Worm (Caenorhabditis elegans) whole organism, L3 larva: ENCODE results near the gene anmt-1.

Experiments
- R02D3.7 ChIP-seq: fragments of 150-350 bp; optimal IDR thresholded peaks from 2 replicates; lab custom pipeline; 2014; ENCODE audit warnings: missing biosample characterization, missing genetic modification characterization
- ZK546.5 ChIP-seq: sonication (generic microtip); optimal IDR thresholded peaks from 2 replicates; lab custom pipeline; 2017; ENCODE audit warnings: missing biosample characterization, missing genetic modification characterization
- aly-2 ChIP-seq: fragments of 150-350 bp; optimal IDR thresholded peaks from 2 replicates; lab custom pipeline; 2014; ENCODE audit warnings: missing biosample characterization, missing genetic modification characterization
- ceh-16 ChIP-seq: sonication (generic microtip); optimal IDR thresholded peaks from 2 replicates; lab custom pipeline; 2017; ENCODE audit warnings: missing biosample characterization, missing genetic modification characterization
- ceh-82 ChIP-seq: fragments of 150-350 bp; optimal IDR thresholded peaks from 2 replicates; lab custom pipeline; 2014; ENCODE audit warnings: missing biosample characterization, missing genetic modification characterization
- ceh-9 ChIP-seq: sonication (generic microtip); optimal IDR thresholded peaks from 2 replicates; lab custom pipeline; 2018; ENCODE audit warnings: missing biosample characterization, missing genetic modification characterization
- daf-12 ChIP-seq: fragments of 150-350 bp; optimal IDR thresholded peaks from 2 replicates; lab custom pipeline; 2014; ENCODE audit warnings: missing biosample characterization, missing genetic modification reagents, missing genetic modification characterization
- egl-27 ChIP-seq: sonication (generic microtip); optimal IDR thresholded peaks from 4 replicates; lab custom pipeline; 2017; ENCODE audit warnings: missing biosample characterization, missing genetic modification reagents, missing genetic modification characterization
- egl-5 ChIP-seq: fragments of 150-350 bp; optimal IDR thresholded peaks from 2 replicates; lab custom pipeline; 2017; ENCODE audit warnings: missing biosample characterization, missing genetic modification reagents, missing genetic modification characterization, inconsistent platforms
- elt-1 ChIP-seq: fragments of 150-350 bp; optimal IDR thresholded peaks from 2 replicates; lab custom pipeline; 2014; ENCODE audit warnings: missing biosample characterization, missing genetic modification characterization
- elt-2 ChIP-seq: sonication (generic microtip); optimal IDR thresholded peaks from 2 replicates; lab custom pipeline; 2016; ENCODE audit warnings: missing genetic modification reagents, mild to moderate bottlenecking, missing genetic modification characterization, missing compliant biosample characterization
- elt-3 ChIP-seq, 3 experiments: fragments of 150-350 bp in 1 of 3; sonication (generic microtip) in 2 of 3; optimal IDR thresholded peaks; 2 replicates in 2 of 3; 4 replicates in 1 of 3; lab custom pipeline; 2014 to 2017; ENCODE audit warnings: missing biosample characterization in 3 of 3, missing genetic modification characterization in 3 of 3
- fkh-10 ChIP-seq: sonication (generic microtip); optimal IDR thresholded peaks from 2 replicates; lab custom pipeline; 2017; ENCODE audit warnings: missing biosample characterization, missing genetic modification reagents, missing genetic modification characterization
- fkh-2 ChIP-seq: fragments of 150-350 bp; optimal IDR thresholded peaks from 2 replicates; lab custom pipeline; 2014; ENCODE audit warnings: missing biosample characterization, missing genetic modification reagents, missing genetic modification characterization
- fos-1 ChIP-seq: fragments of 150-350 bp; optimal IDR thresholded peaks from 2 replicates; lab custom pipeline; 2014; ENCODE audit warnings: missing biosample characterization, missing genetic modification characterization
- lin-15B ChIP-seq: fragments of 150-350 bp; optimal IDR thresholded peaks from 2 replicates; lab custom pipeline; 2014; ENCODE audit warnings: missing biosample characterization, missing genetic modification characterization
- lin-39 ChIP-seq: fragments of 150-350 bp; optimal IDR thresholded peaks from 2 replicates; lab custom pipeline; 2018; ENCODE audit warnings: missing biosample characterization, missing genetic modification reagents, missing genetic modification characterization
- lsy-12 ChIP-seq: sonication (generic microtip); optimal IDR thresholded peaks from 2 replicates; lab custom pipeline; 2016; ENCODE audit warnings: mild to moderate bottlenecking, missing genetic modification characterization, missing compliant biosample characterization
- mdl-1 ChIP-seq: fragments of 150-350 bp; optimal IDR thresholded peaks from 2 replicates; lab custom pipeline; 2014; ENCODE audit warnings: missing biosample characterization, missing genetic modification characterization
- mml-1 ChIP-seq: fragments of 150-350 bp; sonication (generic microtip); optimal IDR thresholded peaks from 3 replicates; lab custom pipeline; 2014; ENCODE audit warnings: missing biosample characterization, missing genetic modification characterization
- nfya-1 ChIP-seq: sonication (generic microtip); optimal IDR thresholded peaks from 2 replicates; lab custom pipeline; 2017; ENCODE audit warnings: missing genetic modification characterization, mild to moderate bottlenecking, missing compliant biosample characterization, antibody characterized with exemption, moderate library complexity; ENCODE audit not compliant: insufficient read depth
- nhr-11 ChIP-seq: fragments of 150-350 bp; optimal IDR thresholded peaks from 2 replicates; lab custom pipeline; 2014; ENCODE audit warnings: missing biosample characterization, missing genetic modification characterization
- nhr-23 ChIP-seq: fragments of 150-350 bp; optimal IDR thresholded peaks from 2 replicates; lab custom pipeline; 2014; ENCODE audit warnings: missing biosample characterization, missing genetic modification reagents, missing genetic modification characterization
- nhr-25 ChIP-seq: sonication (generic microtip); optimal IDR thresholded peaks from 2 replicates; lab custom pipeline; 2017; ENCODE audit warnings: missing biosample characterization, missing genetic modification characterization
- nhr-28 ChIP-seq: fragments of 150-350 bp; optimal IDR thresholded peaks from 2 replicates; lab custom pipeline; 2014; ENCODE audit warnings: missing biosample characterization, missing genetic modification characterization
- nhr-43 ChIP-seq: sonication (generic microtip); optimal IDR thresholded peaks from 2 replicates; lab custom pipeline; 2016; ENCODE audit warnings: mild to moderate bottlenecking, missing genetic modification characterization, missing compliant biosample characterization; ENCODE audit not compliant: poor library complexity, severe bottlenecking
- nhr-67 ChIP-seq: fragments of 150-350 bp; optimal IDR thresholded peaks from 2 replicates; lab custom pipeline; 2014; ENCODE audit warnings: missing biosample characterization, missing genetic modification characterization
- nhr-77 ChIP-seq: fragments of 150-350 bp; optimal IDR thresholded peaks from 2 replicates; lab custom pipeline; 2014; ENCODE audit warnings: missing biosample characterization, missing genetic modification characterization
- pha-4 ChIP-seq: fragments of 150-350 bp; optimal IDR thresholded peaks from 2 replicates; lab custom pipeline; 2014; ENCODE audit warnings: missing biosample characterization, missing genetic modification reagents, missing genetic modification characterization
- pqm-1 ChIP-seq: fragments of 150-350 bp; optimal IDR thresholded peaks from 2 replicates; lab custom pipeline; 2017; ENCODE audit warnings: missing biosample characterization, missing genetic modification characterization, inconsistent platforms
- sea-2 ChIP-seq: fragments of 150-350 bp; sonication (generic microtip); optimal IDR thresholded peaks from 4 replicates; lab custom pipeline; 2014; ENCODE audit warnings: missing biosample characterization, missing genetic modification reagents, missing genetic modification characterization
- snpc-4 ChIP-seq: fragments of 150-350 bp; optimal IDR thresholded peaks from 2 replicates; lab custom pipeline; 2014; ENCODE audit warnings: missing biosample characterization, missing genetic modification characterization
- zag-1 ChIP-seq: fragments of 150-350 bp; optimal IDR thresholded peaks from 2 replicates; lab custom pipeline; 2014; ENCODE audit warnings: missing biosample characterization, missing genetic modification characterization
- ztf-4 ChIP-seq: fragments of 150-350 bp; optimal IDR thresholded peaks from 2 replicates; lab custom pipeline; 2014; ENCODE audit warnings: missing biosample characterization, missing genetic modification characterization

Gene anmt-1

ce11 chrIII:8719105-8719504 lies 34.5 kb downstream of the anmt-1 start:
- TF ChIP-seq nhr-28, result no peak
- no peak for TF ChIP-seq ceh-82 (tag; lab: Kevin White, UChicago)
- TF ChIP-seq nhr-43 (tag; lab: Kevin White, UChicago), result no peak
- no peak for TF ChIP-seq nhr-67
- no peak for TF ChIP-seq lin-15B (tag; lab: Kevin White, UChicago)
- no peak for TF ChIP-seq fos-1
- no peak for TF ChIP-seq ztf-4
- TF ChIP-seq elt-2, result no peak
- TF ChIP-seq nhr-23 (tag; lab: Kevin White, UChicago), result no peak
- no peak for TF ChIP-seq pha-4 (tag; lab: Kevin White, UChicago)

- no peak for TF ChIP-seq nhr-43 (tag; lab: Kevin White, UChicago)
- no peak for TF ChIP-seq daf-12
- TF ChIP-seq lsy-12 (tag; lab: Kevin White, UChicago), result no peak
- no peak for TF ChIP-seq zag-1 (tag; lab: Kevin White, UChicago)
- peak; percentile 65 for TF ChIP-seq pha-4 (tag; lab: Kevin White, UChicago)
- no peak for TF ChIP-seq nhr-77 (tag; lab: Kevin White, UChicago)
- TF ChIP-seq mml-1 (tag; lab: Kevin White, UChicago), result no peak
Observed at ce11 chrIII:8719769-8720252, 35.2 kb downstream of the anmt-1 start, which contains the start of gene hipr-1. Gene hipr-1 (plus strand): TSS chrIII:8720202.

DNA sequence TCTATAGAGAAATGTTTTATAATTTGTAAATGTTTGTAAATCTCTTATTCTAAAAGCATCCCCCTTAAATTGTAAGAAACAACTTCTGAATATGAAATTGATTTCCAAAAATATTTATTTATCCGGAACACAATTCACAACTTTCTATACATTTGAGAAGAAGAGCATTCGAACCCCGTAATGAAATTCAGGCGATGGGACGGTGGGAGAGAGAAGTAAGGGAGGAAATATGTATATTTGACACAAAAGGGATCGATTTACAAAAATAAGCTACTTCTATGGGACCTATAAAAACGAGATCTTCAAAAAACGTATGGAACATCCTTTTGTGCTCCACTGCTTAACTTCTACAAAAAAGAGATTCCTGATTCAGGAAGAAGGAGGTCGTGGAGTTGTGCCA lies 40.6 kb downstream of the anmt-1 start:
- TF ChIP-seq elt-2 (no peak), fos-1 (no peak), lsy-12 (tag; lab: Kevin White, UChicago) (no peak), pqm-1 (tag; lab: Kevin White, UChicago) (no peak), ceh-9 (tag; lab: Kevin White, UChicago) (no peak), aly-2 (tag; lab: Kevin White, UChicago) (no peak), fkh-10 (GFP tag; lab: Kevin White, UChicago) (no peak), elt-1 (tag; lab: Kevin White, UChicago) (no peak), nhr-43 (tag; lab: Kevin White, UChicago) (no peak), daf-12 (no peak), nhr-11 (no peak), ceh-16 (no peak), lin-39 (tag; lab: Kevin White, UChicago) (no peak), nhr-28 (no peak)
- TF ChIP-seq, all 47 proteins: peak for 0

ce11 chrIII:8726019-8726894 lies 41.6 kb downstream of the anmt-1 start:
- TF ChIP-seq pha-4 (tag; lab: Kevin White, UChicago), result no peak
- no peak for TF ChIP-seq ceh-9 (tag; lab: Kevin White, UChicago)
- no peak for TF ChIP-seq egl-27 (tag; lab: Kevin White, UChicago)
- no peak for TF ChIP-seq ceh-16
- TF ChIP-seq nhr-11, result no peak
- TF ChIP-seq fkh-10 (GFP tag; lab: Kevin White, UChicago), result no peak
- no peak for TF ChIP-seq lin-15B (tag; lab: Kevin White, UChicago)
- TF ChIP-seq mdl-1 (tag; lab: Kevin White, UChicago), result no peak
- TF ChIP-seq pqm-1 (tag; lab: Kevin White, UChicago), result no peak
- no peak for TF ChIP-seq sea-2 (GFP tag; lab: Kevin White, UChicago)
- no peak for TF ChIP-seq fkh-2 (tag; lab: Kevin White, UChicago)
- TF ChIP-seq zag-1 (tag; lab: Kevin White, UChicago), result no peak

ce11 chrIII:8731310-8731709 lies 46.7 kb downstream of the anmt-1 start, which contains the start of gene ZK370.4:
Gene ZK370.4 (minus strand): TSS chrIII:8731410.
- TF ChIP-seq mml-1 (tag; lab: Kevin White, UChicago), result no peak
- TF ChIP-seq nhr-25, result no peak
- no peak for TF ChIP-seq fkh-2 (tag; lab: Kevin White, UChicago)
- TF ChIP-seq lin-15B (tag; lab: Kevin White, UChicago), result no peak
- TF ChIP-seq ceh-9 (tag; lab: Kevin White, UChicago), result no peak
- no peak for TF ChIP-seq R02D3.7 (tag; lab: Kevin White, UChicago)
- no peak for TF ChIP-seq pha-4 (tag; lab: Kevin White, UChicago)
- TF ChIP-seq nfya-1 (tag; lab: Kevin White, UChicago), result no peak
- TF ChIP-seq zag-1 (tag; lab: Kevin White, UChicago), result no peak
- TF ChIP-seq ceh-16, result no peak
- TF ChIP-seq elt-3 (tag; optimal IDR thresholded peaks at IDR 0.05; lab: Kevin White, UChicago), result no peak
- no peak for TF ChIP-seq sea-2 (GFP tag; lab: Kevin White, UChicago)
- TF ChIP-seq egl-5 (tag; lab: Kevin White, UChicago), result no peak
- no peak for TF ChIP-seq snpc-4
- no peak for TF ChIP-seq aly-2 (tag; lab: Kevin White, UChicago)
- no peak for TF ChIP-seq fkh-10 (GFP tag; lab: Kevin White, UChicago)
- TF ChIP-seq fos-1, result no peak
- TF ChIP-seq ZK546.5 (tag; lab: Kevin White, UChicago), result no peak
- no peak for TF ChIP-seq ceh-82 (tag; lab: Kevin White, UChicago)
- no peak for TF ChIP-seq daf-12
